Fruit fly (Drosophila melanogaster): ENCODE data around the gene CG17612.

CG17612 gene

DNA sequence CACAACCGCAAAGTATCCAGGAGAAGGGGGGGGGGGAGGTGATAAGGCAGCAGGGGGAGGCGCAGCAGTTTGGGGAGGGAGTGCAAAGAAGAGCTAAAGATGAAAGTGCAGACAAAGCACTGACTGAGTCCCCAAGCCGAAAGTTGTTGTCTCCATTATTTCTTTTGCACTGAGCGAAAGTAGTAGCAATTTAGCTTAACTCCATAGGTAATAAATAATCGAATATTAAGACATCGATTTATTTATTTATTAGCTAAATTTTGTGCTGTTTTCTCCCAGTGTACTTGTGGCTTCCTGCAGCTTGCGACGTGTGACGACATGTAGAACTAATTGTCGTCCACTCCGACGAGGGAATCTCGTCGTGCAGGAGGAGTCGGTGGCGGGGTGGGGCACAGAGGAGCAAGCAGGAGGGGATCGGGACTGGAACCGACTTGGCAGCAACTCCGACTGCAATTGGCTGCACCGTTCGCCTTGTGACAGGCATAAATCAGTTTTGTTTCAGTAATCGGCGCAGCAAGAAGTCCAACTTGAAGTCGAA, 21.0 kb downstream of the CG17612 start, which contains the start of gene Traf4:
Gene Traf4, plus strand, starts transcription at position 488 of the 538 bp plus-strand sequence.
- TF ChIP-seq cic (GFP tag; optimal IDR thresholded peaks at IDR 0.05) (no peak), bab1 (GFP tag; optimal IDR thresholded peaks at IDR 0.05) (no peak), Mnt (GFP tag; optimal IDR thresholded peaks at IDR 0.05) (no peak), cnc (optimal IDR thresholded peaks at IDR 0.05) (no peak), CG7045 (GFP tag; optimal IDR thresholded peaks at IDR 0.05) (no peak), CG12768 (GFP tag; optimal IDR thresholded peaks at IDR 0.05) (no peak), CG14711 (tag; optimal IDR thresholded peaks at IDR 0.05) (no peak), tj (GFP tag; optimal IDR thresholded peaks at IDR 0.05) (no peak), Clk (GFP tag; optimal IDR thresholded peaks at IDR 0.05) (no peak), CG33017 (tag; optimal IDR thresholded peaks at IDR 0.05) (no peak), CG11617 (GFP tag; optimal IDR thresholded peaks at IDR 0.05) (no peak), ovo (GFP tag; optimal IDR thresholded peaks at IDR 0.05) (no peak), Crg-1 (GFP tag; optimal IDR thresholded peaks at IDR 0.05) (no peak), pad (GFP tag; optimal IDR thresholded peaks at IDR 0.05) (no peak), Hr96 (GFP tag; optimal IDR thresholded peaks at IDR 0.05) (no peak)

DNA sequence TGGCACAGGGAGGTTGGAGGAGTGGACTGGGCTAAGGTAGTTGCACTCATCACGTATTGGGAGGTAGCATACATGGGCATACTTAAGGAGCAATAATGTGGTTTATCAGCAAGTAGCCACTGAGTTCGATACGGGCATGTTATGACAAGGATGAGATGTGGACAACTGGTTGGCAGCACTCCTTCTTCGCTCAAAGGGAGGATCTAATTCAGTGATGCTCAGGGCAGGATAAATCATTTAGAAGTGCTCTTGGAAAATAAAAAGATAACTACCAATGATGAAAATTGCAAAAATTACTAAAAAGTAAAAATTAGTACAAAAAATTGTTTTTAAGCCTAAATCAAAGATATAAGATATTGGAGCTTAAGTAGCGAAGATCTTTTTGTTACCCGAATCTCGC, 21.7 kb downstream of the CG17612 start:
- no peak for TF ChIP-seq CG14711 (tag; optimal IDR thresholded peaks at IDR 0.05)
- TF ChIP-seq CG7101 (tag; optimal IDR thresholded peaks at IDR 0.05) = no peak
- no peak for TF ChIP-seq kay (GFP tag; ENCODE audit: borderline replicate concordance)
- no peak for TF ChIP-seq cnc (optimal IDR thresholded peaks at IDR 0.05)
- no peak for TF ChIP-seq Clk (GFP tag; optimal IDR thresholded peaks at IDR 0.05)
- TF ChIP-seq CG7045 (GFP tag; optimal IDR thresholded peaks at IDR 0.05) = no peak
- no peak for TF ChIP-seq cic (GFP tag; optimal IDR thresholded peaks at IDR 0.05)
- TF ChIP-seq CG1620 (GFP tag; optimal IDR thresholded peaks at IDR 0.05) = no peak
- TF ChIP-seq tj (GFP tag; optimal IDR thresholded peaks at IDR 0.05) = no peak

DNA sequence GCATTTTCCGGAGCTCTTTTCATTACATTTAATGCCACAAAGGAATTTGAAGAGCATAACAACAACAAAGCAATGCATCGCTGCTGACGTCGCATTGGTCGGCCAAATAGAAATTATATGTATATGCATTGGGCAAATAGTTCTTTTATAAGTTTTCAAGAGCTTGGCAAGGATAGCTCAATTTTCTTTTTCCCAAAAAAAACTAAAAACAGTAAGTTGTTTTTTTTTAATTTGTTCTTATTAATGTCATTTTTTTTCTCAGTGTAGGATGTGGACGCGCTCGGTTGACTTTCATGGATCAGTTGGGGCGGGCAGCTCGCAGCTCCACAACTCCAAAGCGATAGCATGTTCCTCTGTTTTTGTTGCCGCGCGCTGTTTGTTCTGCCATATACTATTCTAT, 23.4 kb downstream of the CG17612 start:
- TF ChIP-seq CG7101 (tag; optimal IDR thresholded peaks at IDR 0.05) (no peak), CG33017 (tag; optimal IDR thresholded peaks at IDR 0.05) (no peak), CG5204 (GFP tag; optimal IDR thresholded peaks at IDR 0.05) (no peak)

DNA sequence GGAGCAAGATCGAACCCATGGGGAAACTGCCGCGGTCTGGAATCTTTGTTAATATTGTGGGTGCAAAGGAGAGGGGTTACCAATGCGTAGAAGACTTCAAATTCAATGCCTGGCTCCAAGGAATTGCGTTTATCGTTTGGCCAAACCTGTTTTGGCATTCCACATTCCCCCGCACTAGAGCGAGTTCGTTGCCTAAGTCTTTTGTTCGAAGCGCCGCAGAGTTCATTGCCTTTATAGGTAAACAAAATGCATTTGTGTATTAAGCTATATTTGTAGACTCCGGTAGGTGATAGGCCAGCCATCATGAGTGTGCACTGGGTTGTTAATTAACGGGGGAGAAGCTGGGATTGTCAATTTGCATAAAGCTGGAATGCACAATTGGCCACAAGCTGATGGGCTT, 27.5 kb downstream of the CG17612 start:
- no peak for TF ChIP-seq Hr96 (GFP tag; optimal IDR thresholded peaks at IDR 0.05)
- TF ChIP-seq CG7101 (tag; optimal IDR thresholded peaks at IDR 0.05) = no peak
- no peak for TF ChIP-seq Clk (GFP tag; optimal IDR thresholded peaks at IDR 0.05)
- peak; percentile 33 for TF ChIP-seq kay (GFP tag; ENCODE audit: borderline replicate concordance)

DNA sequence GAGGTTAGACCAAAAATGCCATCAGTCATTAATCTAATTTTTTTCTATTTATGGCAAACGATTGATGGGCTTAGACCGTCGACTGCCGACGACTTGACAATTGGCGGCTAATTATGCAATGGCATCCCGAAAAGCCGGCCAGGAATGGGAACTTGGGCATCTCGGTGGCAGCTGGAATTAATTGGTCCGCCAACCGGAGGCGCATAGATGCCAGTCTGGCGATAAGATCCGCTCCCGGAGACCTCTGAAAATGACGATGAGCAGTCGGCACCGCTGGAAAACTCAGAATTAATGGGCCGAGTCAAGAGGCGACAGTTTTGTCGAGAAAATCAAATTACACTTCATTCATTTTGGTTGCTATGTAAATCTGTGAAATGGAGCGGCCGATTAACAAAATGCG, 29.9 kb downstream of the CG17612 start, which contains the start of gene CG15429:
Gene CG15429, plus strand, starts transcription at position 301 of the 400 bp plus-strand sequence.
- no peak for TF ChIP-seq Crg-1 (GFP tag; optimal IDR thresholded peaks at IDR 0.05)

- TF ChIP-seq CG14711 (tag; optimal IDR thresholded peaks at IDR 0.05) = no peak
- no peak for TF ChIP-seq tj (GFP tag; optimal IDR thresholded peaks at IDR 0.05)
- TF ChIP-seq kay (GFP tag; ENCODE audit: borderline replicate concordance) = no peak
- TF ChIP-seq pad (GFP tag; optimal IDR thresholded peaks at IDR 0.05) = no peak
- TF ChIP-seq CG5204 (GFP tag; optimal IDR thresholded peaks at IDR 0.05) = no peak
- no peak for TF ChIP-seq CG33017 (tag; optimal IDR thresholded peaks at IDR 0.05)
- TF ChIP-seq CG7101 (tag; optimal IDR thresholded peaks at IDR 0.05) = no peak
- TF ChIP-seq Hr96 (GFP tag; optimal IDR thresholded peaks at IDR 0.05) = no peak
- no peak for TF ChIP-seq CG12768 (GFP tag; optimal IDR thresholded peaks at IDR 0.05)
- no peak for TF ChIP-seq CG1620 (GFP tag; optimal IDR thresholded peaks at IDR 0.05)
- no peak for TF ChIP-seq Clk (GFP tag; optimal IDR thresholded peaks at IDR 0.05)
These were observed 31.7 kb downstream of the CG17612 start for dm6 chr2L:4350683-4351324.

DNA sequence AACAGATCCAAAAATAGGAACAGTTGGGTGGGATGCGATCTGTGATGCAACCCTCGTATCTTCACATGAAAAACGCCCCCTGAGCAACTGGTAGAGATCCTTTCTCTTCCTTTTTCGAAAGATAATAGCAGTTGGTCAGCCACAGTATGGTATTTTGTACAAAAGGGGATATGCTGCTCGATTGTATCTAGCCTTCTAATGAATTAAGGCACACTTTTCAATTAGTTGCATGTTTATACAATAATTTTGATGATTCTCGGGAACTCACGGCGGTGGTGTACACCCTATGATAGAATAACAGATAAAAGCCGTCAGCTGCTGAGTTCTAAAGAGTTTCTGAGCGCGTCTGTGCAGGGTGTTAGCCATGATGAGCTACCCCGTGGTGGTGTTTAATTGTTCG, 32.9 kb downstream of the CG17612 start:
- TF ChIP-seq CG11617 (GFP tag; optimal IDR thresholded peaks at IDR 0.05) = no peak
- no peak for TF ChIP-seq CG5204 (GFP tag; optimal IDR thresholded peaks at IDR 0.05)

DNA sequence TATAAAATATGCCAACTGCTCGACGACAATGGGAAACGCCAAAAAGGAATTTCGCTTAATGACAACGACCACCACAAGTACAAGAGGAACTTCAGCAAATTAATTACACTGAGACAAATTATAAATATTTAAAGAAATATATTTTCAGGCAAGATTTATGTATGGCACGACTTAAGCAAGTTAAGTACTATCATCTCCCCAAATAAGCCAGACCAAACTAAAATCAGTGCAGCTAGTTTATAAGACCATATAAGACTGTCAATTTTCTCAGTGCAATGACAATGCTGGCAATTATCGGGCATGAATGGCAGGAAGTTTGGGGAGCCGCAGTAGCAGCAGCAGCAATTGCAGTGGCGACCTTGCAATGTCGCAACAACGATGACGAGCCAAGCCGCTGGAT, 34.0 kb downstream of the CG17612 start:
- TF ChIP-seq CG12768 (GFP tag; optimal IDR thresholded peaks at IDR 0.05) (no peak), toe (GFP tag; optimal IDR thresholded peaks at IDR 0.05) (no peak), cnc (optimal IDR thresholded peaks at IDR 0.05) (no peak), cic (GFP tag; optimal IDR thresholded peaks at IDR 0.05) (no peak), kay (GFP tag; ENCODE audit: borderline replicate concordance) (no peak), bab1 (GFP tag; optimal IDR thresholded peaks at IDR 0.05) (no peak), pad (GFP tag; optimal IDR thresholded peaks at IDR 0.05) (no peak), CG33017 (tag; optimal IDR thresholded peaks at IDR 0.05) (no peak), CG14711 (tag; optimal IDR thresholded peaks at IDR 0.05) (no peak), tj (GFP tag; optimal IDR thresholded peaks at IDR 0.05) (no peak), ovo (GFP tag; optimal IDR thresholded peaks at IDR 0.05) (no peak), CG11617 (GFP tag; optimal IDR thresholded peaks at IDR 0.05) (no peak), CG7101 (tag; optimal IDR thresholded peaks at IDR 0.05) (no peak), Crg-1 (GFP tag; optimal IDR thresholded peaks at IDR 0.05) (no peak), CG5204 (GFP tag; optimal IDR thresholded peaks at IDR 0.05) (no peak), CG1620 (GFP tag; optimal IDR thresholded peaks at IDR 0.05) (no peak), Mnt (GFP tag; optimal IDR thresholded peaks at IDR 0.05) (no peak), CG7045 (GFP tag; optimal IDR thresholded peaks at IDR 0.05) (no peak), Clk (GFP tag; optimal IDR thresholded peaks at IDR 0.05) (no peak)

Measured in whole organism, adult.